Worm (Caenorhabditis elegans) whole organism, early embryonic: Measurements from ENCODE around the gene srbc-56.

ENCODE experiments used
- B0310.2 ChIP-seq: sonication (generic microtip); optimal IDR thresholded peaks from 2 replicates; lab custom pipeline; 2016; ENCODE audit warnings: mild to moderate bottlenecking, missing genetic modification characterization, missing compliant biosample characterization
- aly-1 ChIP-seq: sonication (generic microtip); optimal IDR thresholded peaks from 2 replicates; lab custom pipeline; 2016; ENCODE audit warnings: missing genetic modification characterization, missing compliant biosample characterization
- ceh-36 ChIP-seq: sonication (generic microtip); optimal IDR thresholded peaks from 2 replicates; lab custom pipeline; 2016; ENCODE audit warnings: missing genetic modification characterization, inconsistent platforms, missing compliant biosample characterization
- ets-7 ChIP-seq: sonication (generic microtip); optimal IDR thresholded peaks from 2 replicates; lab custom pipeline; 2016; ENCODE audit warnings: missing genotype, missing genetic modification characterization, missing compliant biosample characterization
- flt-1 ChIP-seq: fragments of 200-800 bp; sonication (Bioruptor generic); IDR thresholded peaks from 2 replicates; pipeline ENCODE4 v1.3.6; 2022; ENCODE audit warnings: missing genetic modification characterization, missing compliant biosample characterization
- hmbx-1 ChIP-seq: sonication (generic microtip); optimal IDR thresholded peaks from 2 replicates; lab custom pipeline; 2016; ENCODE audit warnings: mild to moderate bottlenecking, missing genetic modification characterization, missing compliant biosample characterization
- pes-1 ChIP-seq: fragments of 200-800 bp; sonication (Bioruptor generic); IDR thresholded peaks from 2 replicates; pipeline ENCODE4 v1.3.6; 2022; ENCODE audit warnings: missing genetic modification reagents, missing genetic modification characterization, missing compliant biosample characterization
- sea-1 ChIP-seq: fragments of 200-800 bp; sonication (Bioruptor generic); conservative IDR thresholded peaks from 2 replicates; pipeline ENCODE4 v1.3.6; 2022; ENCODE audit warnings: missing genetic modification characterization, missing compliant biosample characterization
- tbx-11 ChIP-seq: fragments of 200-800 bp; sonication (Bioruptor generic); IDR thresholded peaks from 2 replicates; pipeline ENCODE4 v1.3.6; 2022; ENCODE audit warnings: missing genetic modification characterization, missing compliant biosample characterization

DNA sequence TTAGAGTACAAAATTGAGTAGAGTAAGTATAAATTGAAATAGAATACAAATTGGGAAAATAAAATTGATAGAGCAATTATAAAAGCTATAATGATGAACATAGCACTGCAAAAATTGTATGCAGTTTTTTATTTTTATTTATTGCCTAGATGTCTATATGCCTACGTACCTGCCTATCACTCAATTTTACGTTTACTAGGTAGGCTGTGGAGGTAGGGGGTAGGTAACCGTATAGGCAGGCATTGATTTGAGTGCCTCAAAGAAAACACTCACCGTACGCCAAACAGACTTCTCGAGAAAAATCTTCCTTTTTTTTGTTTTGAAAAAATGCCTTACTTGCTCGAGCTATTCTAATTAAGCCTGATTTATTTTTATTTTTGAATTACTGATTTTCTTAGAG is at the start of gene srbc-56:
- TF ChIP-seq pes-1: no peak
- no peak for TF ChIP-seq ets-7 (tag; lab: Kevin White, UChicago)
- no peak for TF ChIP-seq ceh-36
- TF ChIP-seq tbx-11 (GFP tag; lab: Robert Waterston, UW): no peak
- TF ChIP-seq aly-1 (tag; lab: Kevin White, UChicago): no peak
- TF ChIP-seq sea-1 (GFP tag; lab: Robert Waterston, UW): no peak
- no peak for TF ChIP-seq hmbx-1 (tag; lab: Kevin White, UChicago)
- no peak for TF ChIP-seq B0310.2 (tag; lab: Kevin White, UChicago)
- no peak for TF ChIP-seq flt-1
